Worm (Caenorhabditis elegans): ENCODE measurements around the gene M01H9.4.

- TF ChIP-seq W03F9.2 (tag; optimal IDR thresholded peaks at IDR 0.05) = no peak
- TF ChIP-seq him-1 (tag; optimal IDR thresholded peaks at IDR 0.05) = no peak
- no peak for TF ChIP-seq dao-5 (tag; optimal IDR thresholded peaks at IDR 0.05)
Observed at ce11 chrIV:4463132-4463531, 19.6 kb downstream of the M01H9.4 start, which contains the start of gene M01H9.2.
